Worm (Caenorhabditis elegans): ENCODE measurements around the gene Y77E11A.12.
A peak's percentile ranks its signal among the peaks of the same experiment; 100 is the strongest.

Y77E11A.12 gene

DNA sequence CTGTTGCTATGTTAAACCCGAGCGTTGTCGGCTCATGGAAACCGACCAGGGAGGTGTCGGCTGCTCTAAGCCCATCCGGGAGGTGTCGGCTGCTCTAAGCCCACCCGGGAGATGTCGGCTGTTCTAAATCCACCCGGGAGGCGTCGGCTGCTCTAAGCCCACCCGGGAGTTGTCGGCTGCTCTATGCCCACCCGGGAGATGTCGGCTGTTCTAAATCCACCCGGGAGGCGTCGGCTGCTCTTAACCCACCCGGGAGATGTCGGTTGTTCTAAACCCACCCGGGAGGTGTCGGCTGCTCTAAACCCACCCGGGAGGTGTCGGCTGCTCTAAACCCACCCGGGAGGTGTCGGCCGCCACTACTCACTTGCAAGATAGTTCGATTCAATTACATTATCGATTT lies 41.0 kb upstream of the Y77E11A.12 start:
- no peak for TF ChIP-seq sem-4 (tag; optimal IDR thresholded peaks at IDR 0.05)
- TF ChIP-seq sma-9 (GFP tag; optimal IDR thresholded peaks at IDR 0.05): no peak
- no peak for TF ChIP-seq sma-9 (tag; optimal IDR thresholded peaks at IDR 0.05)
- TF ChIP-seq lin-13 (GFP tag; optimal IDR thresholded peaks at IDR 0.05): no peak
- no peak for TF ChIP-seq nhr-10 (tag; optimal IDR thresholded peaks at IDR 0.05)
- no peak for TF ChIP-seq egl-27 (tag; optimal IDR thresholded peaks at IDR 0.05)
- no peak for TF ChIP-seq ztf-11 (tag; optimal IDR thresholded peaks at IDR 0.05)
- TF ChIP-seq lin-11 (tag; optimal IDR thresholded peaks at IDR 0.05): no peak
- no peak for TF ChIP-seq ceh-82 (tag; optimal IDR thresholded peaks at IDR 0.05)

DNA sequence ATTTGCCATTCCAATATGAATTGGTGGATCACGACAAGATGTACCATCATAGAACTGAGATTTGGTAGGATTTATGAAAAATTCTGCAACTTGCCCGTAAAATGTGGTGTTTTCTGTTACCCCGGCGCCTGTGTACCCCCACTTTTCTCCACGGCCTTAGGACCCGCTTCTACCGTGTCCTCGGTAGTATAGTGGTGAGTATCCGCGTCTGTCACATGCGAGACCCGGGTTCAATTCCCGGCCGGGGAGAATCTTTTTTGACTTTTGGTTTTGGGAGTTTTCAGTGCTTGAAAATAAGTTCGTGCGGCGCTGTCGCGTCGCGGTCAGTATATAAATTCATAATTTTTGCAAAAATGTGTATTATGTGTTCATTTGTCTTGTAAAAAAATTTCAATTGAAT lies 39.5 kb upstream of the Y77E11A.12 start:
- TF ChIP-seq mab-5 (tag; optimal IDR thresholded peaks at IDR 0.05): no peak
- no peak for TF ChIP-seq sma-3 (GFP tag; optimal IDR thresholded peaks at IDR 0.05)
- TF ChIP-seq nhr-10 (tag; optimal IDR thresholded peaks at IDR 0.05): no peak

DNA sequence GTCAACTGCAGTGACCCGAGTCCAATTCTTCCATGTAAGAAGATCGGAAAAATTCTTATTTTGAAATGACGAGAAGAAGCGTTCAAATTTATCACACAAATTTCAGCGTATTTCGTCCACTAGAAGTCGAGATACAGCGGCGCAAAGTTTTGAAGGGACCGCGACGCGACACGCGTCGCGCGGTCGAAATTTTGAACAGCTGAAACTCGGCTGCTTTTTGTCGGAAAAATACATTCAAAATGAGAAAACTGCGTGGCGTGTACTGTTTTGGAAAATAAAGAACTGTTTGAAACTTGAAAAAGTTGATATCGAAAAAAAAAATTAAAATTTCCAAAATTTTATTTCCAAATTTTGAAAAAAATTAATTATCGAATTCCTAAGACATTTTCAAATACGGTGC lies 38.0 kb upstream of the Y77E11A.12 start:
- TF ChIP-seq gmeb-1 (tag; optimal IDR thresholded peaks at IDR 0.05): no peak
- no peak for TF ChIP-seq nhr-23 (tag; optimal IDR thresholded peaks at IDR 0.05)
- TF ChIP-seq nhr-129 (tag; optimal IDR thresholded peaks at IDR 0.05): no peak
- TF ChIP-seq sma-9 (GFP tag; optimal IDR thresholded peaks at IDR 0.05): no peak
- no peak for TF ChIP-seq sma-9 (tag; optimal IDR thresholded peaks at IDR 0.05)
- no peak for TF ChIP-seq sem-4 (tag; optimal IDR thresholded peaks at IDR 0.05)
- TF ChIP-seq peb-1 (tag; optimal IDR thresholded peaks at IDR 0.05): no peak
- no peak for TF ChIP-seq egl-27 (tag; optimal IDR thresholded peaks at IDR 0.05)
- TF ChIP-seq alr-1 (tag; optimal IDR thresholded peaks at IDR 0.05): no peak
- TF ChIP-seq mab-5 (tag; optimal IDR thresholded peaks at IDR 0.05): no peak
- no peak for TF ChIP-seq lin-13 (GFP tag; optimal IDR thresholded peaks at IDR 0.05)
- TF ChIP-seq ztf-4 (tag; optimal IDR thresholded peaks at IDR 0.05): no peak
- TF ChIP-seq ZK546.5 (tag; optimal IDR thresholded peaks at IDR 0.05): no peak

DNA sequence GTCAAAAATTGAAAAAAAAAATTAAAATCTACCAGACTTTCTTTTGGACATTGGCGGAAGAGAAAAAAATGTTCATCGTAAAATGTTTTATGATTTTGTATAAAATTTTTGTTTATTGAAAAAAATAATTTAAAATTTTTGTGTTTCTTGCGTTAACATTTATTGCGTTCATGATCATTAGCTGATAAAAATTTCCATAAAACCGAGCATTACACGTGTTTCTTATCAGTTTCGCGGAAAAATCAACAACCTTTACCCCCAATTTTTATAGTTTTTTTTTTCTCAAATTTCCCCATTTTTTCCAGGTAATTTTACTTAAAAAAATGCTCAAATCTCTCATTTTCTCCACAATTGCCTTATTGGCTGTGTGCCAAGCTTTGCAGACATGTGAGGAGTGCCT lies 35.3 kb upstream of the Y77E11A.12 start, which contains the start of gene txt-4:
Gene txt-4, plus strand, starts transcription at position 324 of the 400 bp plus-strand sequence.
- TF ChIP-seq nhr-25 (tag; optimal IDR thresholded peaks at IDR 0.05) (no peak), Y55F3AM.14 (GFP tag; optimal IDR thresholded peaks at IDR 0.05) (no peak), crh-2 (tag; optimal IDR thresholded peaks at IDR 0.05) (peak; percentile 11), fos-1 (tag; optimal IDR thresholded peaks at IDR 0.05) (peak; percentile 15)

DNA sequence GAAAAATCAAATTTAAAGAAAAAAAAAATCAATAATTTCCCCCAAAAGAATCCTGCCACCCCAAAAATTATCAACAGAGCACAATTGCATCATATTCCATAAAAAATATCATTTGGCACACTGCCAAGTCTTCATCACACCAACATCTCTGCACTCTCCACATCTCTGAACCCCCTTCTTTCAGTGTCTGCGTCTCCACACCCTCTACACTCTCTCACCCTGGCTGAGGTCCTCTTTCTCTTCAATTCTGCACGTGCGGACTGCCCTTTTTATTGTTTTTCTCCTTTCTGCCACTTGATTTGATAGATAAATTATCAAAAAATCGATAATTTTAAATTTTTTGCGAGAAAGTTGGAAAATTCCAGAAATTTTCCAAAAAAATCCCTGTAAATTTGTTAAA lies 22.5 kb upstream of the Y77E11A.12 start, which contains the start of gene hxk-3:
Gene hxk-3, plus strand, starts transcription at position 179 of the 400 bp plus-strand sequence.
- no peak for TF ChIP-seq alr-1 (tag; optimal IDR thresholded peaks at IDR 0.05)
- peak; percentile 47 for TF ChIP-seq gmeb-1 (tag; optimal IDR thresholded peaks at IDR 0.05)
- no peak for TF ChIP-seq mbf-1 (tag; optimal IDR thresholded peaks at IDR 0.05)
- no peak for TF ChIP-seq ZK546.5 (tag; optimal IDR thresholded peaks at IDR 0.05)
- TF ChIP-seq egl-27 (tag; optimal IDR thresholded peaks at IDR 0.05): no peak
- TF ChIP-seq sma-9 (GFP tag; optimal IDR thresholded peaks at IDR 0.05): no peak
- no peak for TF ChIP-seq sma-9 (tag; optimal IDR thresholded peaks at IDR 0.05)
- peak; percentile 21 for TF ChIP-seq nhr-21 (tag; optimal IDR thresholded peaks at IDR 0.05)
- no peak for TF ChIP-seq blmp-1 (tag; optimal IDR thresholded peaks at IDR 0.05; ENCODE audit: insufficient read depth)
- TF ChIP-seq fos-1 (tag; optimal IDR thresholded peaks at IDR 0.05): peak; percentile 25
- TF ChIP-seq aly-2 (tag; optimal IDR thresholded peaks at IDR 0.05): no peak
- no peak for TF ChIP-seq elt-3 (tag; optimal IDR thresholded peaks at IDR 0.05)
- TF ChIP-seq ama-1 (optimal IDR thresholded peaks at IDR 0.05): peak; percentile 25
- TF ChIP-seq lsy-2 (tag; optimal IDR thresholded peaks at IDR 0.05): peak in 1 of 2 experiments; percentile 78
- TF ChIP-seq lin-39 (tag; optimal IDR thresholded peaks at IDR 0.05): no peak
- TF ChIP-seq ceh-16 (tag; optimal IDR thresholded peaks at IDR 0.05): no peak
- TF ChIP-seq nhr-237 (tag; optimal IDR thresholded peaks at IDR 0.05): no peak
- TF ChIP-seq nhr-10 (tag; optimal IDR thresholded peaks at IDR 0.05): no peak
- peak; percentile 60 for TF ChIP-seq sma-3 (GFP tag; optimal IDR thresholded peaks at IDR 0.05)
- peak; percentile 58 for TF ChIP-seq lin-13 (GFP tag; optimal IDR thresholded peaks at IDR 0.05)
- TF ChIP-seq peb-1 (tag; optimal IDR thresholded peaks at IDR 0.05): no peak
- TF ChIP-seq nhr-77 (tag; optimal IDR thresholded peaks at IDR 0.05): no peak
- TF ChIP-seq crh-2 (tag; optimal IDR thresholded peaks at IDR 0.05): peak; percentile 66
- TF ChIP-seq elt-1 (tag; optimal IDR thresholded peaks at IDR 0.05): no peak
- TF ChIP-seq mab-5 (tag; optimal IDR thresholded peaks at IDR 0.05): peak; percentile 62
- TF ChIP-seq lin-11 (tag; optimal IDR thresholded peaks at IDR 0.05): peak; percentile 5
- no peak for TF ChIP-seq R02D3.7 (tag; optimal IDR thresholded peaks at IDR 0.05)
- no peak for TF ChIP-seq Y55F3AM.14 (GFP tag; optimal IDR thresholded peaks at IDR 0.05)
- peak; percentile 18 for TF ChIP-seq snpc-4 (tag; optimal IDR thresholded peaks at IDR 0.05)
- no peak for TF ChIP-seq nhr-6 (tag; optimal IDR thresholded peaks at IDR 0.05)
- TF ChIP-seq ztf-1 (GFP tag; conservative IDR thresholded peaks at IDR 0.05): no peak
- no peak for TF ChIP-seq nhr-11 (tag; optimal IDR thresholded peaks at IDR 0.05)
- TF ChIP-seq nhr-129 (tag; optimal IDR thresholded peaks at IDR 0.05): peak; percentile 67
- peak; percentile 80 for TF ChIP-seq C34F6.9 (tag; optimal IDR thresholded peaks at IDR 0.05)
- TF ChIP-seq skn-1 (tag; optimal IDR thresholded peaks at IDR 0.05): no peak
- no peak for TF ChIP-seq unc-39 (tag; optimal IDR thresholded peaks at IDR 0.05)
- no peak for TF ChIP-seq zag-1 (tag; optimal IDR thresholded peaks at IDR 0.05)
- peak; percentile 55 for TF ChIP-seq unc-55 (GFP tag; optimal IDR thresholded peaks at IDR 0.05)
- TF ChIP-seq nhr-23 (tag; optimal IDR thresholded peaks at IDR 0.05): no peak
